Fruit fly (Drosophila melanogaster): ENCODE measurements around the gene mRNA-cap.

mRNA-cap gene

DNA sequence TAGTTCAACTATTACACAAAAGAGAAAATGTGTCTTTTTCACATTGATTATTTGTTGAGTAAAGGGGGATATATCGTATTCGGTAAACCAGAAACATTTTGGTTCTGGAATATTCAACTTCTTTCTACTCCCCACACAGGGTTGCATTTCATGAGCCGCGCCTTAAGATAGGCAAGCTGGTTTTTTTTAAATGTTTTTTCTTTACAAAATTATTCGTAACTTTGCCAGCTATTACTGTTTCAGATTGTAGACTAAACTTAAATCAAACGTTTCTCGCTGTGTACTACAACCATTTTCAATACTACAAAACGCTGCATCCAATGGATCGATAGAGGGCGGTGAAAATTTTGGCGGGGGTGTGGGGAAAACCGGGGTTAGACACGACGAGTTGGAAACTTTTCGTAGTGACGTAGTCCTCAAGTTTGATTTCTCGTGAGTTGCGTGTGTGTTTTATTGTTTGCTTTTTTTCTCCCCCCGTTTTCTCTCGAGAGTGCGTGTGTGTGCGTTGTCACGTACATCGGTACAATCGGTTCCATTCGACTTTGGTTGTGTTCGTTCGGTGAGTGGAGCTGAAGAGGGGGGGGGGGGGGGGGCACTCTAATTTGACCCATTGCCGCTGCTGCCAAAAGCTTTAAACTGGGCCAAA lies 29.0 kb downstream of the mRNA-cap start (continued):
- TF ChIP-seq CG17568 (GFP tag; optimal IDR thresholded peaks at IDR 0.05), result peak; percentile 24
- peak; percentile 49 for TF ChIP-seq CG13894 (tag; optimal IDR thresholded peaks at IDR 0.05)
- TF ChIP-seq CG10274 (GFP tag; optimal IDR thresholded peaks at IDR 0.05), result no peak
- peak; percentile 20 for TF ChIP-seq Sry-δ (GFP tag; optimal IDR thresholded peaks at IDR 0.05)
- no peak for TF ChIP-seq ssp (GFP tag; IDR thresholded peaks at IDR 0.05)
- TF ChIP-seq fd64A (GFP tag; optimal IDR thresholded peaks at IDR 0.05), result no peak
- TF ChIP-seq H2.0 (GFP tag; IDR thresholded peaks at IDR 0.05), result no peak
- TF ChIP-seq GATAe (GFP tag; conservative IDR thresholded peaks at IDR 0.05), result no peak
- TF ChIP-seq ranshi (GFP tag; IDR thresholded peaks at IDR 0.05), result no peak
- peak; percentile 48; the same call in 1 of the 2 replicates for TF ChIP-seq slbo (GFP tag; IDR thresholded peaks at IDR 0.05)
- TF ChIP-seq CG4730 (GFP tag; IDR thresholded peaks at IDR 0.05), result no peak
- no peak for TF ChIP-seq tup (GFP tag; optimal IDR thresholded peaks at IDR 0.05)
- TF ChIP-seq CG4360 (GFP tag; IDR thresholded peaks at IDR 0.05), result no peak
- TF ChIP-seq Oli (tag; optimal IDR thresholded peaks at IDR 0.05), result peak; percentile 46
- no peak for TF ChIP-seq Dp (GFP tag; optimal IDR thresholded peaks at IDR 0.05)
- TF ChIP-seq vvl (GFP tag; IDR thresholded peaks at IDR 0.05), result peak; percentile 43; the same call in 1 of the 2 replicates
- no peak for TF ChIP-seq CG15073 (GFP tag; optimal IDR thresholded peaks at IDR 0.05)
- TF ChIP-seq CG32767 (GFP tag; IDR thresholded peaks at IDR 0.05), result 0 out of 2 replicates have a peak, but pooled peaks have one; percentile 26
- no peak for TF ChIP-seq klu (GFP tag; IDR thresholded peaks at IDR 0.05)
- TF ChIP-seq CG15011 (GFP tag; optimal IDR thresholded peaks at IDR 0.05), result no peak
- TF ChIP-seq Atf-2 (GFP tag; optimal IDR thresholded peaks at IDR 0.05), result no peak
- TF ChIP-seq HLH54F (GFP tag; optimal IDR thresholded peaks at IDR 0.05), result no peak
- TF ChIP-seq B-H1 (GFP tag; IDR thresholded peaks at IDR 0.05), result 0 out of 3 replicates have a peak, but pooled peaks have one; percentile 33
- TF ChIP-seq ewg (GFP tag; optimal IDR thresholded peaks at IDR 0.05), result peak; percentile 7
- peak; percentile 13 for TF ChIP-seq CG12942 (GFP tag; optimal IDR thresholded peaks at IDR 0.05)
- TF ChIP-seq nmo (GFP tag; optimal IDR thresholded peaks at IDR 0.05), result peak; percentile 35
- no peak for TF ChIP-seq CG1024 (GFP tag; IDR thresholded peaks at IDR 0.05)
- no peak for TF ChIP-seq YL-1 (GFP tag; optimal IDR thresholded peaks at IDR 0.05)
- TF ChIP-seq CG10147 (GFP tag; optimal IDR thresholded peaks at IDR 0.05), result no peak
- TF ChIP-seq al (GFP tag; IDR thresholded peaks at IDR 0.05), result no peak
- peak; percentile 67 for TF ChIP-seq gem (tag; optimal IDR thresholded peaks at IDR 0.05)
- TF ChIP-seq Oaz (GFP tag; IDR thresholded peaks at IDR 0.05), result no peak
- TF ChIP-seq lilli (GFP tag; optimal IDR thresholded peaks at IDR 0.05), result peak; percentile 32
- no peak for TF ChIP-seq dati (GFP tag; IDR thresholded peaks at IDR 0.05)
- TF ChIP-seq disco-r (GFP tag; optimal IDR thresholded peaks at IDR 0.05), result no peak
- no peak for TF ChIP-seq D19B (GFP tag; optimal IDR thresholded peaks at IDR 0.05)
- TF ChIP-seq oc (tag; optimal IDR thresholded peaks at IDR 0.05), result no peak
- TF ChIP-seq H15 (GFP tag; IDR thresholded peaks at IDR 0.05), result no peak
- TF ChIP-seq CG4404 (GFP tag; IDR thresholded peaks at IDR 0.05), result no peak
- peak; percentile 64 for TF ChIP-seq dmrt99B (tag; optimal IDR thresholded peaks at IDR 0.05)
- no peak for TF ChIP-seq CG6791 (GFP tag; IDR thresholded peaks at IDR 0.05; ENCODE audit: partially characterized antibody)
- TF ChIP-seq Dip3 (GFP tag; optimal IDR thresholded peaks at IDR 0.05), result no peak
- TF ChIP-seq wek (GFP tag; optimal IDR thresholded peaks at IDR 0.05), result no peak
- no peak for TF ChIP-seq HLHmδ (GFP tag; optimal IDR thresholded peaks at IDR 0.05)
- peak in 1 of 2 experiments; percentile 53 for TF ChIP-seq eve (GFP tag; optimal IDR thresholded peaks at IDR 0.05)
- no peak for TF ChIP-seq CG9215 (GFP tag; IDR thresholded peaks at IDR 0.05)
- no peak; the same call in 1 of the 2 replicates for TF ChIP-seq CG9932 (GFP tag; IDR thresholded peaks at IDR 0.05)
- TF ChIP-seq CG6175 (GFP tag; IDR thresholded peaks at IDR 0.05), result peak; percentile 32; the same call in 1 of the 3 replicates
- no peak for TF ChIP-seq CG42726 (GFP tag; IDR thresholded peaks at IDR 0.05; ENCODE audit: partially characterized antibody)
- TF ChIP-seq Xbp1 (GFP tag; optimal IDR thresholded peaks at IDR 0.05), result peak; percentile 47
- no peak for TF ChIP-seq CG6254 (GFP tag; optimal IDR thresholded peaks at IDR 0.05)
